Fruit fly (Drosophila melanogaster) whole organism, prepupa: ENCODE measurements around the gene CG44836.

Experiments
- CG34406 ChIP-seq: fragments of 200-800 bp; sonication (Bioruptor generic); optimal IDR thresholded peaks from 3 replicates; lab custom pipeline; 2016; ENCODE audit warnings: missing biosample characterization, missing genetic modification characterization
- CG6276 ChIP-seq: fragments of 200-800 bp; sonication (Bioruptor generic); optimal IDR thresholded peaks from 2 replicates; lab custom pipeline; 2017; ENCODE audit warnings: missing biosample characterization, mild to moderate bottlenecking, missing genetic modification characterization
- CG6808 ChIP-seq: fragments of 200-800 bp; sonication (Bioruptor generic); optimal IDR thresholded peaks from 3 replicates; lab custom pipeline; 2017; ENCODE audit warnings: missing biosample characterization, missing genetic modification characterization, mild to moderate bottlenecking, moderate library complexity, missing genetic modification reagents
- CG8119 ChIP-seq: fragments of 200-800 bp; sonication (Bioruptor generic); IDR thresholded peaks from 3 replicates; pipeline ENCODE4 v1.3.6; 2022; ENCODE audit warnings: missing biosample characterization, missing genetic modification characterization
- Lpt ChIP-seq: fragments of 200-800 bp; sonication (Bioruptor generic); optimal IDR thresholded peaks from 3 replicates; lab custom pipeline; 2016; ENCODE audit warnings: missing biosample characterization, missing genetic modification characterization
- OdsH ChIP-seq: fragments of 200-800 bp; sonication (Bioruptor generic); optimal IDR thresholded peaks from 3 replicates; lab custom pipeline; 2016; ENCODE audit warnings: missing biosample characterization, missing genetic modification characterization
- cyc ChIP-seq: fragments of 200-800 bp; sonication (Bioruptor generic); optimal IDR thresholded peaks from 3 replicates; lab custom pipeline; 2016; ENCODE audit warnings: missing biosample characterization, missing genetic modification characterization
- fd59A ChIP-seq: fragments of 200-800 bp; sonication (Bioruptor generic); optimal IDR thresholded peaks from 2 replicates; lab custom pipeline; 2017; ENCODE audit warnings: missing biosample characterization, mild to moderate bottlenecking, missing genetic modification characterization, missing genetic modification reagents

- TF ChIP-seq OdsH (no peak), fd59A (GFP tag; lab: Kevin White, UChicago) (no peak), cyc (GFP tag; lab: Kevin White, UChicago) (no peak), CG6808 (GFP tag; lab: Kevin White, UChicago) (no peak), CG34406 (GFP tag; lab: Kevin White, UChicago) (no peak), CG6276 (GFP tag; lab: Kevin White, UChicago) (no peak), CG8119 (no peak), Lpt (GFP tag; lab: Kevin White, UChicago) (no peak)
Measured at dm6 chr3L:16419059-16419773, 19.1 kb upstream of the CG44836 start, which contains the start of the genes TyrRS and CG33158.
